ENCODE assay signal across 3 fruit fly cellular contexts in the genomic region with DNA sequence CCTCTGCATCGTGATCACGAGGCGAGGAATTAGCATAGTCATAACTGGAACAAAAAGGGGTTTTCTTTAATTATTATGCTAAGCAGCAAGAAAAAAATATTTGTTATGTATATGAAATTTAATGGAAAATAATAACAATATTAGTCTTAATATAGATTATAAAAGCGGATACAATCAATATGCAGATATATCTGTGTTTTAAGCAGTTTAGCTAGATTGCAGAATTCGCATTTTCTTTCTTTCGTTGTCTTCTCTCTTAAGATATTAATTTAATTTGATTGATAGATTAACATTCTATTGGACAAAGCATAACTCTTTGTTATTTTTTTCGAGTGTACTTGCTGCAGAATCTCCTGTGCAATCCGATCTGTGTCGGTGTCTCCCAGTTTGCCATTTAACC.
A peak's percentile ranks its signal among the peaks of the same experiment; 100 is the strongest.
TF ChIP-seq lines count a peak whose summit lies in the region.

No protein-coding gene starts in this region.

TF ChIP-seq in whole organism, prepupa, 60 proteins besides CTCF, POLR2A, EP300 and RAD21:
- TF ChIP-seq CG6792 (GFP tag; optimal IDR thresholded peaks at IDR 0.05; lab: Kevin White, UChicago) (peak; percentile 27), CG6808 (GFP tag; optimal IDR thresholded peaks at IDR 0.05; lab: Kevin White, UChicago) (peak; percentile 3), CG10631 (GFP tag; optimal IDR thresholded peaks at IDR 0.05; lab: Kevin White, UChicago) (peak; percentile 16), CG31627 (GFP tag; optimal IDR thresholded peaks at IDR 0.05; lab: Kevin White, UChicago) (no peak), CG11762 (GFP tag; optimal IDR thresholded peaks at IDR 0.05; lab: Kevin White, UChicago; ENCODE audit: insufficient read depth) (no peak), eg (GFP tag; IDR thresholded peaks at IDR 0.05; lab: Robert Waterston, UW) (no peak), Ets96B (tag; optimal IDR thresholded peaks at IDR 0.05; lab: Kevin White, UChicago) (peak; percentile 27), Met (GFP tag; optimal IDR thresholded peaks at IDR 0.05; lab: Kevin White, UChicago) (peak; percentile 28), fd59A (GFP tag; optimal IDR thresholded peaks at IDR 0.05; lab: Kevin White, UChicago) (no peak), svp (GFP tag; lab: Kevin White, UChicago) (peak; percentile 74), topi (GFP tag; optimal IDR thresholded peaks at IDR 0.05; lab: Kevin White, UChicago) (no peak), Eip78C (GFP tag; lab: Kevin White, UChicago) (peak; percentile 63), CG34406 (GFP tag; optimal IDR thresholded peaks at IDR 0.05; lab: Kevin White, UChicago) (peak; percentile 19), acj6 (GFP tag; optimal IDR thresholded peaks at IDR 0.05; lab: Kevin White, UChicago) (peak; percentile 20), CG3032 (tag; optimal IDR thresholded peaks at IDR 0.05; lab: Kevin White, UChicago) (peak; percentile 35), ss (GFP tag; optimal IDR thresholded peaks at IDR 0.05; lab: Kevin White, UChicago) (peak in 1 of 2 experiments; percentile 23), Sox102F (GFP tag; optimal IDR thresholded peaks at IDR 0.05; lab: Kevin White, UChicago) (peak; percentile 5), esn (GFP tag; optimal IDR thresholded peaks at IDR 0.05; lab: Kevin White, UChicago) (peak; percentile 51), CG10669 (GFP tag; optimal IDR thresholded peaks at IDR 0.05; lab: Kevin White, UChicago) (peak; percentile 6), achi (GFP tag; optimal IDR thresholded peaks at IDR 0.05; lab: Kevin White, UChicago) (peak; percentile 35), spab (GFP tag; optimal IDR thresholded peaks at IDR 0.05; lab: Kevin White, UChicago) (peak; percentile 30), CG4318 (GFP tag; optimal IDR thresholded peaks at IDR 0.05; lab: Kevin White, UChicago) (no peak), CG8632 (GFP tag; optimal IDR thresholded peaks at IDR 0.05; lab: Kevin White, UChicago) (no peak), CG1621 (tag; optimal IDR thresholded peaks at IDR 0.05; lab: Kevin White, UChicago) (no peak), Eip93F (GFP tag; optimal IDR thresholded peaks at IDR 0.05; lab: Kevin White, UChicago) (no peak), CG3919 (GFP tag; optimal IDR thresholded peaks at IDR 0.05; lab: Kevin White, UChicago) (no peak), CG8119 (GFP tag; IDR thresholded peaks at IDR 0.05; lab: Robert Waterston, UW) (no peak)

TF ChIP-seq in whole organism, pupa, 21 proteins besides CTCF, POLR2A, EP300 and RAD21:
- peak; percentile 15 for TF ChIP-seq CG17806 (tag; optimal IDR thresholded peaks at IDR 0.05; lab: Kevin White, UChicago)
- peak; percentile 30 for TF ChIP-seq CG9948 (tag; optimal IDR thresholded peaks at IDR 0.05; lab: Kevin White, UChicago)
- peak; percentile 16 for TF ChIP-seq CG15710 (tag; optimal IDR thresholded peaks at IDR 0.05; lab: Kevin White, UChicago)
- TF ChIP-seq CG8159 (tag; optimal IDR thresholded peaks at IDR 0.05; lab: Kevin White, UChicago), result peak; percentile 60
- peak; percentile 2 for TF ChIP-seq CG34367 (tag; optimal IDR thresholded peaks at IDR 0.05; lab: Kevin White, UChicago)
- no peak for TF ChIP-seq CG14655 (GFP tag; optimal IDR thresholded peaks at IDR 0.05; lab: Kevin White, UChicago)
- no peak for TF ChIP-seq rn (GFP tag; IDR thresholded peaks at IDR 0.05; lab: Robert Waterston, UW)

TF ChIP-seq in whole organism, wandering third instar larva, 38 proteins besides CTCF, POLR2A, EP300 and RAD21:
- TF ChIP-seq GATAd (GFP tag; optimal IDR thresholded peaks at IDR 0.05; lab: Kevin White, UChicago) (no peak), sage (GFP tag; optimal IDR thresholded peaks at IDR 0.05; lab: Kevin White, UChicago) (no peak), Sp1 (GFP tag; optimal IDR thresholded peaks at IDR 0.05; lab: Kevin White, UChicago) (peak; percentile 18), CG9705 (GFP tag; optimal IDR thresholded peaks at IDR 0.05; lab: Kevin White, UChicago) (no peak), ey (GFP tag; optimal IDR thresholded peaks at IDR 0.05; lab: Kevin White, UChicago) (no peak), Hnf4 (GFP tag; optimal IDR thresholded peaks at IDR 0.05; lab: Kevin White, UChicago) (no peak), psq (GFP tag; optimal IDR thresholded peaks at IDR 0.05; lab: Kevin White, UChicago) (peak; percentile 11), HLH106 (tag; optimal IDR thresholded peaks at IDR 0.05; lab: Kevin White, UChicago) (peak; percentile 22)
